Worm (Caenorhabditis elegans): ENCODE measurements around the gene unc-16.

unc-16 gene

ce11 chrIII:9509764-9510370 is 36.2 kb upstream of the unc-16 start (continued):
- TF ChIP-seq madf-8 (GFP tag; conservative IDR thresholded peaks at IDR 0.05) (no peak), ztf-25 (GFP tag; IDR thresholded peaks at IDR 0.05) (no peak), sea-2 (GFP tag; IDR thresholded peaks at IDR 0.05) (no peak), efl-1 (GFP tag; optimal IDR thresholded peaks at IDR 0.05) (no peak), nfyb-1 (GFP tag; IDR thresholded peaks at IDR 0.05) (no peak; the same call in 1 of the 2 replicates), let-607 (tag; optimal IDR thresholded peaks at IDR 0.05) (peak in 1 of 2 experiments; percentile 17), snpc-3.4 (tag; optimal IDR thresholded peaks at IDR 0.05) (no peak), rcor-1 (GFP tag; IDR thresholded peaks at IDR 0.05) (no peak), let-526 (GFP tag; IDR thresholded peaks at IDR 0.05) (no peak), lag-1 (GFP tag; IDR thresholded peaks at IDR 0.05) (no peak), lsy-27 (tag; optimal IDR thresholded peaks at IDR 0.05; ENCODE audit: borderline replicate concordance, insufficient read depth) (no peak), B0019.2 (GFP tag; conservative IDR thresholded peaks at IDR 0.05) (0 out of 2 replicates have a peak, but pooled peaks have one; percentile 43), hlh-12 (tag; optimal IDR thresholded peaks at IDR 0.05) (no peak), nfya-1 (tag; optimal IDR thresholded peaks at IDR 0.05; ENCODE audit: borderline replicate concordance, insufficient read depth) (no peak), madf-6 (GFP tag; IDR thresholded peaks at IDR 0.05) (peak; percentile 49), T26A5.8 (tag; optimal IDR thresholded peaks at IDR 0.05) (no peak), ztf-6 (GFP tag; IDR thresholded peaks at IDR 0.05) (no peak), lin-35 (GFP tag; optimal IDR thresholded peaks at IDR 0.05) (peak in 1 of 3 experiments; percentile 51), B0035.1 (tag; optimal IDR thresholded peaks at IDR 0.05) (peak; percentile 48), mxl-1 (tag; optimal IDR thresholded peaks at IDR 0.05) (no peak), cebp-1 (GFP tag; IDR thresholded peaks at IDR 0.05) (no peak), cebp-1 (tag; optimal IDR thresholded peaks at IDR 0.05) (peak; percentile 45), die-1 (tag; optimal IDR thresholded peaks at IDR 0.05) (no peak), Y95B8A.8 (GFP tag; IDR thresholded peaks at IDR 0.05) (no peak), T07F8.4 (tag; optimal IDR thresholded peaks at IDR 0.05) (no peak), dpl-1 (GFP tag; optimal IDR thresholded peaks at IDR 0.05) (no peak), unc-62 (GFP tag; optimal IDR thresholded peaks at IDR 0.05) (no peak), F33H1.4 (GFP tag; IDR thresholded peaks at IDR 0.05) (peak; percentile 23; the same call in 1 of the 2 replicates), athp-1 (tag; optimal IDR thresholded peaks at IDR 0.05) (peak; percentile 7), tbx-9 (tag; optimal IDR thresholded peaks at IDR 0.05; ENCODE audit: borderline replicate concordance) (no peak), sdz-38 (tag; optimal IDR thresholded peaks at IDR 0.05) (no peak), attf-6 (GFP tag; IDR thresholded peaks at IDR 0.05) (no peak), lin-26 (GFP tag; IDR thresholded peaks at IDR 0.05) (0 out of 2 replicates have a peak, but pooled peaks have one; percentile 21), bed-2 (GFP tag; IDR thresholded peaks at IDR 0.05) (no peak), F49E8.2 (tag; optimal IDR thresholded peaks at IDR 0.05; ENCODE audit: insufficient read depth) (no peak), ceh-27 (GFP tag; optimal IDR thresholded peaks at IDR 0.05) (peak; percentile 74), Y56A3A.18 (GFP tag; IDR thresholded peaks at IDR 0.05) (0 out of 2 replicates have a peak, but pooled peaks have one; percentile 16), F57A8.1 (GFP tag; optimal IDR thresholded peaks at IDR 0.05) (no peak), dox-1 (GFP tag; IDR thresholded peaks at IDR 0.05) (no peak), ccch-3 (GFP tag; optimal IDR thresholded peaks at IDR 0.05) (no peak), unc-130 (GFP tag; optimal IDR thresholded peaks at IDR 0.05) (peak; percentile 3), ceh-100 (GFP tag; IDR thresholded peaks at IDR 0.05) (0 out of 2 replicates have a peak, but pooled peaks have one; percentile 12), C17E4.6 (GFP tag; IDR thresholded peaks at IDR 0.05) (no peak), K12H6.12 (tag; optimal IDR thresholded peaks at IDR 0.05) (peak; percentile 12), hrde-1 (tag; optimal IDR thresholded peaks at IDR 0.05; ENCODE audit: borderline replicate concordance) (peak; percentile 58), hlh-26 (GFP tag; conservative IDR thresholded peaks at IDR 0.05) (no peak), B0336.3 (GFP tag; IDR thresholded peaks at IDR 0.05) (peak; percentile 65)

Data from whole organism, young adult.